Fruit fly (Drosophila melanogaster) whole organism, embryonic: ENCODE measurements around the gene Cep290.

ENCODE experiments used
- Abd-B ChIP-seq: fragments of 200-800 bp; sonication (Bioruptor generic); optimal IDR thresholded peaks from 2 replicates; lab custom pipeline; 2018; ENCODE audit warnings: missing biosample characterization, mild to moderate bottlenecking, missing genetic modification characterization, moderate library complexity
- Atf3 ChIP-seq: fragments of 200-800 bp; sonication (Bioruptor generic); optimal IDR thresholded peaks from 3 replicates; lab custom pipeline; 2016; ENCODE audit warnings: missing biosample characterization, missing genetic modification characterization
- C15 ChIP-seq: fragments of 200-800 bp; sonication (Bioruptor generic); IDR thresholded peaks from 3 replicates; pipeline ENCODE4 v1.3.6; 2022; ENCODE audit warnings: missing biosample characterization, missing genetic modification characterization
- CG10565 ChIP-seq: fragments of 200-800 bp; sonication (Bioruptor generic); optimal IDR thresholded peaks from 3 replicates; lab custom pipeline; 2016; ENCODE audit warnings: missing biosample characterization, mild to moderate bottlenecking, missing genetic modification characterization
- CG10959 ChIP-seq: fragments of 200-800 bp; sonication (Bioruptor generic); IDR thresholded peaks from 2 replicates; pipeline ENCODE4 v1.3.6; 2022; ENCODE audit warnings: missing biosample characterization, missing genetic modification characterization
- CG12071 ChIP-seq: fragments of 200-800 bp; sonication (Bioruptor generic); optimal IDR thresholded peaks from 3 replicates; lab custom pipeline; 2018; ENCODE audit warnings: missing biosample characterization, mild to moderate bottlenecking, missing genetic modification characterization
- CG12104 ChIP-seq: fragments of 200-800 bp; sonication (Bioruptor generic); optimal IDR thresholded peaks from 3 replicates; lab custom pipeline; 2016; ENCODE audit warnings: missing biosample characterization, missing genetic modification characterization
- CG12659 ChIP-seq: fragments of 200-800 bp; sonication (Bioruptor generic); optimal IDR thresholded peaks from 3 replicates; lab custom pipeline; 2017; ENCODE audit warnings: mild to moderate bottlenecking, missing biosample characterization, missing genetic modification reagents, missing genetic modification characterization
- CG13775 ChIP-seq: fragments of 200-800 bp; sonication (Bioruptor generic); optimal IDR thresholded peaks from 3 replicates; lab custom pipeline; 2017; ENCODE audit warnings: missing biosample characterization, mild to moderate bottlenecking, missing genetic modification characterization
- CG14441 ChIP-seq: fragments of 200-800 bp; sonication (Bioruptor generic); IDR thresholded peaks from 2 replicates; pipeline ENCODE4 v1.3.6; 2022; ENCODE audit warnings: missing biosample characterization, missing genetic modification characterization
- CG1529 ChIP-seq: fragments of 200-800 bp; sonication (Bioruptor generic); optimal IDR thresholded peaks from 3 replicates; lab custom pipeline; 2018; ENCODE audit warnings: missing biosample characterization, missing genetic modification characterization
- CG15514 ChIP-seq: fragments of 200-800 bp; sonication (Bioruptor generic); optimal IDR thresholded peaks from 3 replicates; lab custom pipeline; 2017; ENCODE audit warnings: missing biosample characterization, missing genetic modification characterization, mild to moderate bottlenecking, moderate library complexity, missing genetic modification reagents
- CG1647 ChIP-seq: fragments of 200-800 bp; sonication (Bioruptor generic); optimal IDR thresholded peaks from 3 replicates; lab custom pipeline; 2016; ENCODE audit warnings: missing biosample characterization, missing genetic modification characterization
- CG17186 ChIP-seq: fragments of 200-800 bp; sonication (Bioruptor generic); optimal IDR thresholded peaks from 3 replicates; lab custom pipeline; 2017; ENCODE audit warnings: missing biosample characterization, missing genetic modification reagents, missing genetic modification characterization
- CG17359 ChIP-seq: fragments of 200-800 bp; sonication (Bioruptor generic); optimal IDR thresholded peaks from 3 replicates; lab custom pipeline; 2018; ENCODE audit warnings: missing biosample characterization, mild to moderate bottlenecking, missing genetic modification characterization, moderate library complexity
- CG32532 ChIP-seq: fragments of 200-800 bp; sonication (Bioruptor generic); IDR thresholded peaks from 2 replicates; pipeline ENCODE4 v1.3.6; 2022; ENCODE audit warnings: missing biosample characterization, missing genetic modification characterization
- CG3726 ChIP-seq: fragments of 200-800 bp; sonication (Bioruptor generic); IDR thresholded peaks from 3 replicates; pipeline ENCODE4, ENCODE4 v1.3.6; 2022; ENCODE audit warnings: missing biosample characterization, missing genetic modification characterization
- CG4424 ChIP-seq: fragments of 200-800 bp; sonication (Bioruptor generic); optimal IDR thresholded peaks from 3 replicates; lab custom pipeline; 2016; ENCODE audit warnings: missing biosample characterization, missing genetic modification characterization
- CG4820 ChIP-seq: fragments of 200-800 bp; sonication (Bioruptor generic); optimal IDR thresholded peaks from 3 replicates; lab custom pipeline; 2016; ENCODE audit warnings: missing biosample characterization, missing genetic modification characterization
- CG7987 ChIP-seq: fragments of 200-800 bp; sonication (Bioruptor generic); optimal IDR thresholded peaks from 2 replicates; lab custom pipeline; 2018; ENCODE audit warnings: missing biosample characterization, mild to moderate bottlenecking, missing genetic modification characterization, moderate library complexity
- Chrac-16 ChIP-seq: fragments of 200-800 bp; sonication (Bioruptor generic); optimal IDR thresholded peaks from 3 replicates; lab custom pipeline; 2016; ENCODE audit warnings: missing biosample characterization, missing genetic modification characterization
- CkIIα-i1 ChIP-seq: fragments of 200-800 bp; sonication (Bioruptor generic); IDR thresholded peaks from 2 replicates; pipeline ENCODE4 v1.3.6; 2022; ENCODE audit warnings: missing biosample characterization, missing genetic modification characterization
- Dll ChIP-seq: fragments of 200-800 bp; sonication (Bioruptor generic); IDR thresholded peaks from 4 replicates; pipeline ENCODE4 v1.3.6; 2022; ENCODE audit warnings: missing biosample characterization, missing genetic modification characterization; ENCODE audit not compliant: partially characterized antibody
- Doc3 ChIP-seq: fragments of 200-800 bp; sonication (Bioruptor generic); IDR thresholded peaks from 3 replicates; pipeline ENCODE4 v1.3.6; 2022; ENCODE audit warnings: missing biosample characterization, missing genetic modification characterization; ENCODE audit not compliant: partially characterized antibody
- Dref ChIP-seq: fragments of 200-800 bp; sonication (Bioruptor generic); IDR thresholded peaks from 2 replicates; pipeline ENCODE4 v1.3.6; 2022; ENCODE audit warnings: missing biosample characterization, missing genetic modification characterization
- Fer1 ChIP-seq: fragments of 200-800 bp; sonication (Bioruptor generic); optimal IDR thresholded peaks from 2 replicates; lab custom pipeline; 2017; ENCODE audit warnings: missing biosample characterization, mild to moderate bottlenecking, missing genetic modification characterization
- GATAe ChIP-seq: fragments of 200-800 bp; sonication (Bioruptor generic); conservative IDR thresholded peaks from 2 replicates; pipeline ENCODE4 v1.3.6; 2022; ENCODE audit warnings: missing biosample characterization, missing genetic modification characterization
- Gug ChIP-seq: fragments of 200-800 bp; sonication (Bioruptor generic); IDR thresholded peaks from 4 replicates; pipeline ENCODE4 v1.3.6; 2022; ENCODE audit warnings: missing biosample characterization, missing genetic modification characterization
- Hr39 ChIP-seq: fragments of >200 bp; optimal IDR thresholded peaks from 2 replicates; lab custom pipeline; 2017
- Mes4 ChIP-seq: fragments of 200-800 bp; sonication (Bioruptor generic); optimal IDR thresholded peaks from 2 replicates; lab custom pipeline; 2016; ENCODE audit warnings: missing biosample characterization, missing genetic modification characterization
- Nf-YB ChIP-seq: fragments of 200-800 bp; sonication (Bioruptor generic); optimal IDR thresholded peaks from 3 replicates; lab custom pipeline; 2019; ENCODE audit warnings: missing biosample characterization, mild to moderate bottlenecking, missing genetic modification characterization, moderate library complexity
- Oaz ChIP-seq: fragments of 200-800 bp; sonication (Bioruptor generic); IDR thresholded peaks from 2 replicates; pipeline ENCODE4 v1.3.6; 2022; ENCODE audit warnings: missing biosample characterization, missing genetic modification characterization
- Poxn ChIP-seq: fragments of 200-800 bp; sonication (Bioruptor generic); IDR thresholded peaks from 2 replicates; pipeline ENCODE4 v1.3.6; 2022; ENCODE audit warnings: missing biosample characterization, missing genetic modification characterization
- Sin3A ChIP-seq: fragments of >200 bp; optimal IDR thresholded peaks from 2 replicates; lab custom pipeline; 2018
- Xbp1 ChIP-seq: fragments of 200-800 bp; sonication (Bioruptor generic); optimal IDR thresholded peaks from 3 replicates; lab custom pipeline; 2016; ENCODE audit warnings: missing biosample characterization, mild to moderate bottlenecking, missing genetic modification characterization
- da ChIP-seq: fragments of 200-800 bp; sonication (Bioruptor generic); optimal IDR thresholded peaks from 2 replicates; lab custom pipeline; 2016; ENCODE audit warnings: missing biosample characterization, missing genetic modification characterization
- dm ChIP-seq: fragments of 200-800 bp; sonication (Bioruptor generic); optimal IDR thresholded peaks from 3 replicates; lab custom pipeline; 2016; ENCODE audit warnings: missing biosample characterization, missing genetic modification characterization
- dmrt99B ChIP-seq: fragments of 200-800 bp; sonication (Bioruptor generic); optimal IDR thresholded peaks from 2 replicates; lab custom pipeline; 2018; ENCODE audit warnings: missing biosample characterization, mild to moderate bottlenecking, missing genetic modification characterization, moderate library complexity
- emc ChIP-seq: fragments of 200-800 bp; sonication (Bioruptor generic); optimal IDR thresholded peaks from 2 replicates; lab custom pipeline; 2016; ENCODE audit warnings: missing biosample characterization, missing genetic modification characterization
- ewg ChIP-seq: fragments of 200-800 bp; sonication (Bioruptor generic); optimal IDR thresholded peaks from 3 replicates; lab custom pipeline; 2017; ENCODE audit warnings: mild to moderate bottlenecking, missing biosample characterization, missing genetic modification reagents, missing genetic modification characterization
- fd64A ChIP-seq: fragments of 200-800 bp; sonication (Bioruptor generic); optimal IDR thresholded peaks from 3 replicates; lab custom pipeline; 2018; ENCODE audit warnings: missing biosample characterization, mild to moderate bottlenecking, missing genetic modification characterization
- gsb ChIP-seq: fragments of 200-800 bp; sonication (Bioruptor generic); IDR thresholded peaks from 2 replicates; pipeline ENCODE4 v1.3.6; 2022; ENCODE audit warnings: missing biosample characterization, missing genetic modification characterization
- insv ChIP-seq, 2 experiments: fragments of 200-800 bp; sonication (Bioruptor generic); optimal IDR thresholded peaks; 3 replicates each; lab custom pipeline; 2016 to 2018; ENCODE audit warnings: missing biosample characterization in 2 of 2, missing genetic modification characterization in 2 of 2
- jigr1 ChIP-seq: fragments of 200-800 bp; sonication (Bioruptor generic); IDR thresholded peaks from 3 replicates; pipeline ENCODE4 v1.3.6; 2022; ENCODE audit warnings: missing biosample characterization, missing genetic modification characterization
- lov ChIP-seq, 2 experiments: fragments of 200-800 bp in 1 of 2; fragments of >200 bp in 1 of 2; sonication (Bioruptor generic) in 1 of 2; IDR thresholded peaks in 1 of 2; optimal IDR thresholded peaks in 1 of 2; 2 replicates in 1 of 2; 3 replicates in 1 of 2; pipeline versions ENCODE4 v1.3.6 to Lab custom; 2017 to 2022; ENCODE audit warnings: missing biosample characterization in 1 of 2, missing genetic modification characterization in 1 of 2
- mld ChIP-seq: fragments of 200-800 bp; sonication (Bioruptor generic); IDR thresholded peaks from 3 replicates; pipeline ENCODE4 v1.3.6; 2022; ENCODE audit warnings: missing biosample characterization, missing genetic modification characterization; ENCODE audit not compliant: partially characterized antibody
- p53 ChIP-seq: fragments of 200-800 bp; sonication (Bioruptor generic); optimal IDR thresholded peaks from 2 replicates; lab custom pipeline; 2016; ENCODE audit warnings: missing biosample characterization, missing genetic modification characterization
- tio ChIP-seq: fragments of 200-800 bp; sonication (Bioruptor generic); optimal IDR thresholded peaks from 2 replicates; lab custom pipeline; 2017; ENCODE audit warnings: missing biosample characterization, missing genetic modification characterization, inconsistent platforms
- toy ChIP-seq: fragments of 200-800 bp; sonication (Bioruptor generic); IDR thresholded peaks from 2 replicates; pipeline ENCODE4 v1.3.6; 2022; ENCODE audit warnings: missing biosample characterization, missing genetic modification characterization
- trem ChIP-seq: fragments of 200-800 bp; optimal IDR thresholded peaks from 3 replicates; lab custom pipeline; 2019; ENCODE audit warnings: missing biosample characterization, mild to moderate bottlenecking, missing genetic modification characterization, moderate library complexity

Cep290 gene

DNA sequence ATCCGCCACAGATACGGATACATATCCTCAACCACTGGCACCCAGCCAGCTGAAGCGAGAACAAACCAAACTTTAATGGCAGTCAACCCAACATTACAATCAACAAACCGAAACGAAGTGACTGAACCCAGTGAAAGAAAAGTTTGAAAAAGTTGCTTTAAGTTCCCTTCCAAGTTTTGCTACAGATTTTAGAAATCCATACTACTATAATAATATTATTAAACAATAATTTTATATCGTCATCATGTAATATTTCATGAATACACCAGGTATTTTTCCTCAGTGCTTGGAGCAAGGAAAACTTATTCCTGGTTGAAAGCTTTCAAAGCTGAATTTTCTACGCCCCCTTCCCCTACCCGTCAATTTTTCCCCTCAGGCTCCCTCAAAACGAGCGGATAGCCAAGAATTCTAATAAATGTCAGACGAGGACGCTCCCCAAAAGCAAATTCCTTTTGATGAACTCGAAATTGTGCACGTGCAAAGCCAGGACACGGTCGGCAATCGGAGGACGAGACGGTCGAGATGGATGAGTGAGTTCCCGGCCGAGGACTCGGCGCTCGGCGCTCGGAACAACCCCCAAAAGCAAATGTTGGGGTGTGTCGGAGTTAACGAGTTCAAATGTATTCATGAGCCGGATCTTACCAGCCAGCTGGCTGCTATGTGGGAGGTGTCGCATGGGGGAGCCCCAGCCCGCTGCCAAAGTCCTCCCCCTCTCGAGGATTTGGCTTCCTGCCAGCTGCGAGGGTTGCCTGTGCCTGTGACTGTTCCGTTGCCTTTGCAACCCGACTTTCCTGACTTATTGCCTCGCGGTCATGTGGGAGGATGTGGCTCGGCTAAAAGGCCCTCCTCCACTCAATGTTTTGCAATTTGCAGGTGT, 46.6 kb upstream of the Cep290 start (continued):
- TF ChIP-seq CG17186 (GFP tag; lab: Kevin White, UChicago) (no peak), gsb (GFP tag; lab: Robert Waterston, UW) (no peak), CG10959 (GFP tag; lab: Robert Waterston, UW) (no peak), Dref (GFP tag; lab: Robert Waterston, UW) (no peak), ewg (GFP tag; lab: Kevin White, UChicago) (peak; percentile 1), CG14441 (GFP tag; lab: Robert Waterston, UW) (peak; percentile 48), CG4820 (GFP tag; lab: Kevin White, UChicago) (peak; percentile 39), Doc3 (GFP tag; lab: Robert Waterston, UW) (no peak), jigr1 (no peak), CG13775 (peak; percentile 7), Nf-YB (GFP tag; lab: Kevin White, UChicago) (no peak), Fer1 (GFP tag; lab: Kevin White, UChicago) (peak; percentile 78), CG3726 (GFP tag; lab: Robert Waterston, UW) (no peak), Hr39 (lab: Kevin White, UChicago) (no peak), toy (no peak), CG1647 (GFP tag; lab: Kevin White, UChicago) (no peak), GATAe (GFP tag; lab: Robert Waterston, UW) (no peak), Chrac-16 (GFP tag; lab: Kevin White, UChicago) (no peak), mld (GFP tag; lab: Robert Waterston, UW) (no peak), CG4424 (GFP tag; lab: Kevin White, UChicago) (peak; percentile 56), Oaz (GFP tag; lab: Robert Waterston, UW) (no peak), Abd-B (GFP tag; lab: Kevin White, UChicago) (no peak), lov (optimal IDR thresholded peaks at IDR 0.05; lab: Kevin White, UChicago) (no peak), lov (GFP tag; IDR thresholded peaks at IDR 0.05; lab: Robert Waterston, UW) (no peak), trem (tag; lab: Kevin White, UChicago) (peak; percentile 18), tio (GFP tag; lab: Kevin White, UChicago) (no peak), da (no peak), CG12104 (GFP tag; lab: Kevin White, UChicago) (no peak), CkIIα-i1 (no peak), CG10565 (GFP tag; lab: Kevin White, UChicago) (no peak), insv (GFP tag; optimal IDR thresholded peaks at IDR 0.05; lab: Kevin White, UChicago) (no peak), Mes4 (GFP tag; lab: Kevin White, UChicago) (no peak), emc (no peak), CG17359 (tag; lab: Kevin White, UChicago) (peak; percentile 78), CG12071 (peak; percentile 12), Poxn (GFP tag; lab: Robert Waterston, UW) (no peak), dm (no peak), Xbp1 (GFP tag; lab: Kevin White, UChicago) (peak; percentile 17), CG7987 (GFP tag; lab: Kevin White, UChicago) (peak; percentile 36), CG12659 (GFP tag; lab: Kevin White, UChicago) (peak; percentile 10), Sin3A (lab: Kevin White, UChicago) (no peak), Atf3 (GFP tag; lab: Kevin White, UChicago) (no peak), Gug (peak; percentile 45; the same call in 2 of the 4 replicates), CG15514 (peak; percentile 73), C15 (GFP tag; lab: Robert Waterston, UW) (no peak), fd64A (GFP tag; lab: Kevin White, UChicago) (peak; percentile 1), dmrt99B (peak; percentile 81), p53 (GFP tag; lab: Kevin White, UChicago) (no peak), CG1529 (GFP tag; lab: Kevin White, UChicago) (no peak), CG32532 (GFP tag; lab: Robert Waterston, UW) (peak; percentile 71), Dll (GFP tag; lab: Robert Waterston, UW) (no peak)
